Worm (Caenorhabditis elegans) whole organism, L3 larva: ENCODE results near the gene rcq-5.
A peak's percentile ranks its signal among the peaks of the same experiment; 100 is the strongest.

ENCODE experiments used
- R02D3.7 ChIP-seq: fragments of 150-350 bp; optimal IDR thresholded peaks from 2 replicates; lab custom pipeline; 2014; ENCODE audit warnings: missing biosample characterization, missing genetic modification characterization
- ZK546.5 ChIP-seq: sonication (generic microtip); optimal IDR thresholded peaks from 2 replicates; lab custom pipeline; 2017; ENCODE audit warnings: missing biosample characterization, missing genetic modification characterization
- ama-1 ChIP-seq: fragments of 150-350 bp; optimal IDR thresholded peaks from 2 replicates; lab custom pipeline; 2018
- ceh-82 ChIP-seq: fragments of 150-350 bp; optimal IDR thresholded peaks from 2 replicates; lab custom pipeline; 2014; ENCODE audit warnings: missing biosample characterization, missing genetic modification characterization
- ceh-9 ChIP-seq: sonication (generic microtip); optimal IDR thresholded peaks from 2 replicates; lab custom pipeline; 2018; ENCODE audit warnings: missing biosample characterization, missing genetic modification characterization
- daf-12 ChIP-seq: fragments of 150-350 bp; optimal IDR thresholded peaks from 2 replicates; lab custom pipeline; 2014; ENCODE audit warnings: missing biosample characterization, missing genetic modification reagents, missing genetic modification characterization
- egl-27 ChIP-seq: sonication (generic microtip); optimal IDR thresholded peaks from 4 replicates; lab custom pipeline; 2017; ENCODE audit warnings: missing biosample characterization, missing genetic modification reagents, missing genetic modification characterization
- egl-5 ChIP-seq: fragments of 150-350 bp; optimal IDR thresholded peaks from 2 replicates; lab custom pipeline; 2017; ENCODE audit warnings: missing biosample characterization, missing genetic modification reagents, missing genetic modification characterization, inconsistent platforms
- elt-1 ChIP-seq: fragments of 150-350 bp; optimal IDR thresholded peaks from 2 replicates; lab custom pipeline; 2014; ENCODE audit warnings: missing biosample characterization, missing genetic modification characterization
- elt-2 ChIP-seq: sonication (generic microtip); optimal IDR thresholded peaks from 2 replicates; lab custom pipeline; 2016; ENCODE audit warnings: missing genetic modification reagents, mild to moderate bottlenecking, missing genetic modification characterization, missing compliant biosample characterization
- elt-3 ChIP-seq, 3 experiments: fragments of 150-350 bp in 1 of 3; sonication (generic microtip) in 2 of 3; optimal IDR thresholded peaks; 2 replicates in 2 of 3; 4 replicates in 1 of 3; lab custom pipeline; 2014 to 2017; ENCODE audit warnings: missing biosample characterization in 3 of 3, missing genetic modification characterization in 3 of 3
- fkh-10 ChIP-seq: sonication (generic microtip); optimal IDR thresholded peaks from 2 replicates; lab custom pipeline; 2017; ENCODE audit warnings: missing biosample characterization, missing genetic modification reagents, missing genetic modification characterization
- fkh-2 ChIP-seq: fragments of 150-350 bp; optimal IDR thresholded peaks from 2 replicates; lab custom pipeline; 2014; ENCODE audit warnings: missing biosample characterization, missing genetic modification reagents, missing genetic modification characterization
- hmg-11 ChIP-seq: sonication (generic microtip); optimal IDR thresholded peaks from 2 replicates; lab custom pipeline; 2016; ENCODE audit warnings: missing genetic modification characterization, missing compliant biosample characterization
- jun-1 ChIP-seq: fragments of 150-350 bp; optimal IDR thresholded peaks from 2 replicates; lab custom pipeline; 2014; ENCODE audit warnings: missing biosample characterization, missing genetic modification reagents, missing genetic modification characterization
- lin-15B ChIP-seq: fragments of 150-350 bp; optimal IDR thresholded peaks from 2 replicates; lab custom pipeline; 2014; ENCODE audit warnings: missing biosample characterization, missing genetic modification characterization
- lin-39 ChIP-seq: fragments of 150-350 bp; optimal IDR thresholded peaks from 2 replicates; lab custom pipeline; 2018; ENCODE audit warnings: missing biosample characterization, missing genetic modification reagents, missing genetic modification characterization
- lsy-12 ChIP-seq: sonication (generic microtip); optimal IDR thresholded peaks from 2 replicates; lab custom pipeline; 2016; ENCODE audit warnings: mild to moderate bottlenecking, missing genetic modification characterization, missing compliant biosample characterization
- mml-1 ChIP-seq: fragments of 150-350 bp; sonication (generic microtip); optimal IDR thresholded peaks from 3 replicates; lab custom pipeline; 2014; ENCODE audit warnings: missing biosample characterization, missing genetic modification characterization
- nfya-1 ChIP-seq: sonication (generic microtip); optimal IDR thresholded peaks from 2 replicates; lab custom pipeline; 2017; ENCODE audit warnings: missing genetic modification characterization, mild to moderate bottlenecking, missing compliant biosample characterization, antibody characterized with exemption, moderate library complexity; ENCODE audit not compliant: insufficient read depth
- nhr-11 ChIP-seq: fragments of 150-350 bp; optimal IDR thresholded peaks from 2 replicates; lab custom pipeline; 2014; ENCODE audit warnings: missing biosample characterization, missing genetic modification characterization
- nhr-12 ChIP-seq: fragments of 150-350 bp; optimal IDR thresholded peaks from 2 replicates; lab custom pipeline; 2014; ENCODE audit warnings: missing biosample characterization, missing genetic modification characterization
- nhr-23 ChIP-seq: fragments of 150-350 bp; optimal IDR thresholded peaks from 2 replicates; lab custom pipeline; 2014; ENCODE audit warnings: missing biosample characterization, missing genetic modification reagents, missing genetic modification characterization
- nhr-237 ChIP-seq: fragments of 150-350 bp; optimal IDR thresholded peaks from 2 replicates; lab custom pipeline; 2014; ENCODE audit warnings: missing biosample characterization, missing genetic modification characterization
- nhr-28 ChIP-seq: fragments of 150-350 bp; optimal IDR thresholded peaks from 2 replicates; lab custom pipeline; 2014; ENCODE audit warnings: missing biosample characterization, missing genetic modification characterization
- nhr-43 ChIP-seq: sonication (generic microtip); optimal IDR thresholded peaks from 2 replicates; lab custom pipeline; 2016; ENCODE audit warnings: mild to moderate bottlenecking, missing genetic modification characterization, missing compliant biosample characterization; ENCODE audit not compliant: poor library complexity, severe bottlenecking
- nhr-67 ChIP-seq: fragments of 150-350 bp; optimal IDR thresholded peaks from 2 replicates; lab custom pipeline; 2014; ENCODE audit warnings: missing biosample characterization, missing genetic modification characterization
- nhr-77 ChIP-seq: fragments of 150-350 bp; optimal IDR thresholded peaks from 2 replicates; lab custom pipeline; 2014; ENCODE audit warnings: missing biosample characterization, missing genetic modification characterization
- pha-4 ChIP-seq: fragments of 150-350 bp; optimal IDR thresholded peaks from 2 replicates; lab custom pipeline; 2014; ENCODE audit warnings: missing biosample characterization, missing genetic modification reagents, missing genetic modification characterization
- pqm-1 ChIP-seq: fragments of 150-350 bp; optimal IDR thresholded peaks from 2 replicates; lab custom pipeline; 2017; ENCODE audit warnings: missing biosample characterization, missing genetic modification characterization, inconsistent platforms
- sea-2 ChIP-seq: fragments of 150-350 bp; sonication (generic microtip); optimal IDR thresholded peaks from 4 replicates; lab custom pipeline; 2014; ENCODE audit warnings: missing biosample characterization, missing genetic modification reagents, missing genetic modification characterization
- snpc-4 ChIP-seq: fragments of 150-350 bp; optimal IDR thresholded peaks from 2 replicates; lab custom pipeline; 2014; ENCODE audit warnings: missing biosample characterization, missing genetic modification characterization
- tbx-2 ChIP-seq: sonication (generic microtip); optimal IDR thresholded peaks from 2 replicates; lab custom pipeline; 2016; ENCODE audit warnings: mild to moderate bottlenecking, missing genetic modification characterization, missing compliant biosample characterization
- unc-62 ChIP-seq: fragments of 150-350 bp; sonication (generic microtip); optimal IDR thresholded peaks from 4 replicates; lab custom pipeline; 2014; ENCODE audit warnings: missing biosample characterization, missing genetic modification reagents, missing genetic modification characterization
- zag-1 ChIP-seq: fragments of 150-350 bp; optimal IDR thresholded peaks from 2 replicates; lab custom pipeline; 2014; ENCODE audit warnings: missing biosample characterization, missing genetic modification characterization
- ztf-11 ChIP-seq: fragments of 150-350 bp; optimal IDR thresholded peaks from 2 replicates; lab custom pipeline; 2014; ENCODE audit warnings: missing biosample characterization, missing genetic modification characterization
- ztf-4 ChIP-seq: fragments of 150-350 bp; optimal IDR thresholded peaks from 2 replicates; lab custom pipeline; 2014; ENCODE audit warnings: missing biosample characterization, missing genetic modification characterization

rcq-5 gene

ce11 chrIII:4087064-4087463 is 29.3 kb upstream of the rcq-5 start:
- TF ChIP-seq egl-27 (tag; lab: Kevin White, UChicago) (no peak), tbx-2 (no peak), nhr-11 (tag; lab: Kevin White, UChicago) (no peak), lsy-12 (tag; lab: Kevin White, UChicago) (no peak), nhr-237 (tag; lab: Kevin White, UChicago) (no peak), nhr-43 (tag; lab: Kevin White, UChicago) (no peak), pqm-1 (no peak), hmg-11 (tag; lab: Kevin White, UChicago) (no peak), elt-1 (tag; lab: Kevin White, UChicago) (no peak), jun-1 (tag; lab: Kevin White, UChicago) (no peak), lin-39 (no peak), nhr-12 (tag; lab: Kevin White, UChicago) (no peak), nhr-28 (tag; lab: Kevin White, UChicago) (no peak), nfya-1 (tag; lab: Kevin White, UChicago) (no peak), lin-15B (tag; lab: Kevin White, UChicago) (no peak), snpc-4 (tag; lab: Kevin White, UChicago) (no peak), nhr-23 (tag; lab: Kevin White, UChicago) (no peak), nhr-67 (tag; lab: Kevin White, UChicago) (no peak)
- TF ChIP-seq, all 47 proteins: peak for 0

ce11 chrIII:4086536-4086935 is 28.8 kb upstream of the rcq-5 start, which contains the start of gene kin-19:
kin-19 (minus strand) TSS chrIII:4086636.
- TF ChIP-seq pqm-1 (no peak), pha-4 (tag; lab: Kevin White, UChicago) (peak; percentile 36), nhr-237 (tag; lab: Kevin White, UChicago) (no peak)
- TF ChIP-seq, all 47 proteins: peak for 1

- TF ChIP-seq zag-1 (tag; lab: Kevin White, UChicago) (no peak), snpc-4 (tag; lab: Kevin White, UChicago) (no peak), fkh-2 (no peak)
Observed at ce11 chrIII:4085657-4086056, 27.9 kb upstream of the rcq-5 start.

ce11 chrIII:4083429-4083828 is 25.7 kb upstream of the rcq-5 start:
- TF ChIP-seq nhr-77 (tag; lab: Kevin White, UChicago), result no peak

ce11 chrIII:4070239-4070638 is 12.5 kb upstream of the rcq-5 start:
- no peak for TF ChIP-seq nhr-237 (tag; lab: Kevin White, UChicago)
- no peak for TF ChIP-seq nfya-1 (tag; lab: Kevin White, UChicago)
- no peak for TF ChIP-seq ceh-82
- no peak for TF ChIP-seq lsy-12 (tag; lab: Kevin White, UChicago)
- no peak for TF ChIP-seq elt-3 (tag; optimal IDR thresholded peaks at IDR 0.05; lab: Kevin White, UChicago)
- no peak for TF ChIP-seq fkh-10 (GFP tag; lab: Kevin White, UChicago)
- TF ChIP-seq nhr-11 (tag; lab: Kevin White, UChicago), result no peak
- TF ChIP-seq unc-62, result no peak
- TF ChIP-seq egl-5 (tag; lab: Kevin White, UChicago), result no peak
- no peak for TF ChIP-seq pqm-1
- no peak for TF ChIP-seq daf-12
- TF ChIP-seq nhr-77 (tag; lab: Kevin White, UChicago), result no peak
- no peak for TF ChIP-seq mml-1 (tag; lab: Kevin White, UChicago)
- TF ChIP-seq ztf-11 (tag; lab: Kevin White, UChicago), result no peak
- TF ChIP-seq lin-39, result no peak
- no peak for TF ChIP-seq nhr-23 (tag; lab: Kevin White, UChicago)
- TF ChIP-seq, all 47 proteins: peak for 0

ce11 chrIII:4068120-4068519 is 10.3 kb upstream of the rcq-5 start:
- TF ChIP-seq ZK546.5 (tag; lab: Kevin White, UChicago) (no peak), ceh-9 (tag; lab: Kevin White, UChicago) (no peak), elt-2 (tag; lab: Kevin White, UChicago) (no peak), lin-39 (no peak), R02D3.7 (tag; lab: Kevin White, UChicago) (no peak), ceh-82 (no peak), nhr-28 (tag; lab: Kevin White, UChicago) (no peak), nhr-67 (tag; lab: Kevin White, UChicago) (no peak), fkh-10 (GFP tag; lab: Kevin White, UChicago) (no peak), nfya-1 (tag; lab: Kevin White, UChicago) (no peak), egl-5 (tag; lab: Kevin White, UChicago) (no peak), ztf-4 (no peak), snpc-4 (tag; lab: Kevin White, UChicago) (no peak), sea-2 (no peak), pqm-1 (no peak), hmg-11 (tag; lab: Kevin White, UChicago) (no peak), ama-1 (lab: Kevin White, UChicago) (no peak), pha-4 (tag; lab: Kevin White, UChicago) (no peak)
